Fruit fly (Drosophila melanogaster) whole organism, adult: ENCODE results near the gene MESR6.

ENCODE experiments used
- CG7101 ChIP-seq: fragments of 200-800 bp; sonication (Bioruptor generic); optimal IDR thresholded peaks from 2 replicates; lab custom pipeline; 2018; ENCODE audit warnings: missing biosample characterization, mild to moderate bottlenecking, missing genetic modification characterization, moderate library complexity
- Clk ChIP-seq: fragments of 200-800 bp; sonication (Bioruptor generic); optimal IDR thresholded peaks from 2 replicates; lab custom pipeline; 2017; ENCODE audit warnings: missing biosample characterization, missing genetic modification characterization
- Hr96 ChIP-seq: fragments of 200-800 bp; sonication (Bioruptor generic); optimal IDR thresholded peaks from 2 replicates; lab custom pipeline; 2016; ENCODE audit warnings: missing biosample characterization, missing genetic modification characterization
- Mnt ChIP-seq: fragments of 200-800 bp; sonication (Bioruptor generic); optimal IDR thresholded peaks from 2 replicates; lab custom pipeline; 2016; ENCODE audit warnings: missing biosample characterization, mild to moderate bottlenecking, missing genetic modification characterization
- kay ChIP-seq: fragments of 200-800 bp; sonication (Bioruptor generic); peaks from one replicate; lab custom pipeline; 2016; ENCODE audit warnings: missing biosample characterization, missing genetic modification characterization, borderline replicate concordance
- pad ChIP-seq: fragments of 200-800 bp; sonication (Bioruptor generic); optimal IDR thresholded peaks from 3 replicates; lab custom pipeline; 2017; ENCODE audit warnings: missing biosample characterization, missing genetic modification characterization, mild to moderate bottlenecking, moderate library complexity, missing genetic modification reagents
- toe ChIP-seq: fragments of 200-800 bp; sonication (Bioruptor generic); optimal IDR thresholded peaks from 2 replicates; lab custom pipeline; 2016; ENCODE audit warnings: missing biosample characterization, missing genetic modification characterization

DNA sequence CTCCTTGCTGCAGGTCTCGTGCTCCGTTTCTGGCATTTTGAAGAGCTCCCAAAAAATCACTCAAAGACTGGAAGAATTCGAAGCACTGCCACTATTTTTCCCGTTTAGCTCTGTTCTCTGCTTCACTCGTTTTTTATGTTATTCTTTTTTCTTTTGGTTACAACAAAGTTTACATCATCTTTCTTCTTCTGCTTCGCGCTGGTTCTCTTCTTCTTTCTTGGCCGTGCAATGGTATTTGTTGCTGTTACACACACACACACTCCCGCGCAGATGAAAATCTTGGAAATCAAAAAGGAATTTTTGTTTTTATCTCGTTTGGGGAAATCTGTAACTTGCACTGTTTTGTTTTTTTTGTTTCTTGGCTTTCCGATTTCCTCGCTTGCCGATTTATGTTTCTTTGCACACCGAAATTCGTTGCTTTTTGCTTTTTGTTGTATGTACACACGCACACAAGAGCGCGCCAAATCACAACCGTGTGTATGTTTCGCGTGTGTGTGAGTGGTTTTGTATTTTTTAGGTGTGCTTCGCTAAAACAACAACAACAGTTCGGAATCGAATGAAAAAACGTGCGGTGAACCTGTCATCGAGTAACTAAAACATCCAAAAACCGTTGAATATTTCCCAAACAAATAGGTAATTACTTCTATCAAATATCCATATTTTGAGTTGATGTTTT is 6.6 kb upstream of the MESR6 start:
- TF ChIP-seq Clk (GFP tag; lab: Kevin White, UChicago): no peak
- no peak for TF ChIP-seq kay
- TF ChIP-seq Mnt (GFP tag; lab: Kevin White, UChicago): no peak
- TF ChIP-seq Hr96 (GFP tag; lab: Kevin White, UChicago): no peak
- no peak for TF ChIP-seq pad (GFP tag; lab: Kevin White, UChicago)
- no peak for TF ChIP-seq CG7101
- TF ChIP-seq toe (GFP tag; lab: Kevin White, UChicago): no peak
